Worm (Caenorhabditis elegans) whole organism, L2 larva: Measurements from ENCODE around the gene F02E8.4.

Experiments used
- C34F6.9 ChIP-seq: fragments of 150-350 bp; optimal IDR thresholded peaks from 2 replicates; lab custom pipeline; 2014; ENCODE audit warnings: missing biosample characterization, missing genetic modification characterization
- Y55F3AM.14 ChIP-seq: fragments of 200-800 bp; sonication (Bioruptor generic); optimal IDR thresholded peaks from 2 replicates; lab custom pipeline; 2018; ENCODE audit warnings: mild to moderate bottlenecking, missing genetic modification characterization, missing compliant biosample characterization
- egl-27 ChIP-seq: sonication (generic microtip); optimal IDR thresholded peaks from 3 replicates; lab custom pipeline; 2017; ENCODE audit warnings: missing biosample characterization, missing genetic modification reagents, missing genetic modification characterization
- lin-39 ChIP-seq: fragments of 150-350 bp; optimal IDR thresholded peaks from 2 replicates; lab custom pipeline; 2014; ENCODE audit warnings: missing biosample characterization, missing genetic modification reagents, missing genetic modification characterization
- lsy-2 ChIP-seq, 2 experiments: fragments of 150-350 bp in 1 of 2; sonication (generic microtip) in 1 of 2; optimal IDR thresholded peaks; 2 replicates each; lab custom pipeline; 2014 to 2017; ENCODE audit warnings: missing biosample characterization in 2 of 2, missing genetic modification characterization in 2 of 2
- nhr-11 ChIP-seq: fragments of 150-350 bp; optimal IDR thresholded peaks from 2 replicates; lab custom pipeline; 2014; ENCODE audit warnings: missing biosample characterization, missing genetic modification characterization
- nhr-23 ChIP-seq: fragments of 150-350 bp; optimal IDR thresholded peaks from 2 replicates; lab custom pipeline; 2014; ENCODE audit warnings: missing biosample characterization, missing genetic modification reagents, missing genetic modification characterization
- unc-39 ChIP-seq: fragments of 150-350 bp; optimal IDR thresholded peaks from 2 replicates; lab custom pipeline; 2014; ENCODE audit warnings: missing biosample characterization, missing genetic modification characterization
- zag-1 ChIP-seq: fragments of 150-350 bp; optimal IDR thresholded peaks from 2 replicates; lab custom pipeline; 2014; ENCODE audit warnings: missing biosample characterization, missing genetic modification characterization
- ztf-11 ChIP-seq: sonication (generic microtip); optimal IDR thresholded peaks from 2 replicates; lab custom pipeline; 2017; ENCODE audit warnings: missing biosample characterization, missing genetic modification characterization
- ztf-4 ChIP-seq: fragments of 150-350 bp; optimal IDR thresholded peaks from 2 replicates; lab custom pipeline; 2014; ENCODE audit warnings: missing biosample characterization, missing genetic modification characterization

- TF ChIP-seq lin-39 = no peak
- TF ChIP-seq nhr-23 (tag; lab: Kevin White, UChicago) = no peak
- no peak for TF ChIP-seq Y55F3AM.14 (GFP tag; lab: Kevin White, UChicago)
- TF ChIP-seq zag-1 (tag; lab: Kevin White, UChicago) = no peak
- TF ChIP-seq C34F6.9 (tag; lab: Kevin White, UChicago) = no peak
- no peak for TF ChIP-seq unc-39 (tag; lab: Kevin White, UChicago)
- no peak for TF ChIP-seq lsy-2 (tag; optimal IDR thresholded peaks at IDR 0.05; lab: Kevin White, UChicago)
- TF ChIP-seq ztf-4 (tag; lab: Kevin White, UChicago) = no peak
- no peak for TF ChIP-seq nhr-11 (tag; lab: Kevin White, UChicago)
- TF ChIP-seq ztf-11 (tag; lab: Kevin White, UChicago) = no peak
- no peak for TF ChIP-seq egl-27 (tag; lab: Kevin White, UChicago)
Observed at ce11 chrX:4440641-4441040, 13.3 kb upstream of the F02E8.4 start, which contains the start of gene F15A8.1.
